2 fruit fly cellular contexts compared by ENCODE assay signal in genomic region chr3L:7009886-7010285, dm6.
TF ChIP-seq lines count a peak whose summit lies in the region.

No protein-coding gene starts in this region.

- no peak for TF ChIP-seq CTCF in whole organism, embryonic (GFP tag; optimal IDR thresholded peaks at IDR 0.05; lab: Kevin White, UChicago)

TF ChIP-seq in whole organism, embryonic, 481 proteins besides CTCF, POLR2A, EP300 and RAD21:
- TF ChIP-seq vvl (GFP tag; IDR thresholded peaks at IDR 0.05; lab: Robert Waterston, UW), result peak; percentile 29; the same call in 1 of the 2 replicates
- TF ChIP-seq crol (GFP tag; IDR thresholded peaks at IDR 0.05; lab: Robert Waterston, UW), result 0 out of 2 replicates have a peak, but pooled peaks have one; percentile 6
- peak; percentile 65 for TF ChIP-seq sd (tag; optimal IDR thresholded peaks at IDR 0.05; lab: Kevin White, UChicago)
- no peak for TF ChIP-seq BEAF-32 (GFP tag; optimal IDR thresholded peaks at IDR 0.05; lab: Kevin White, UChicago)
- TF ChIP-seq CG10267 (tag; optimal IDR thresholded peaks at IDR 0.05; lab: Kevin White, UChicago), result no peak
- TF ChIP-seq chinmo (GFP tag; IDR thresholded peaks at IDR 0.05; lab: Robert Waterston, UW; ENCODE audit: partially characterized antibody), result 0 out of 4 replicates have a peak, but pooled peaks have one; percentile 26
- peak; percentile 15 for TF ChIP-seq Med (GFP tag; lab: Kevin White, UChicago)
- peak; percentile 45 for TF ChIP-seq cwo (GFP tag; optimal IDR thresholded peaks at IDR 0.05; lab: Kevin White, UChicago)
- no peak for TF ChIP-seq psq (GFP tag; optimal IDR thresholded peaks at IDR 0.05; lab: Kevin White, UChicago)
- no peak for TF ChIP-seq Six4 (GFP tag; optimal IDR thresholded peaks at IDR 0.05; lab: Kevin White, UChicago)
- no peak for TF ChIP-seq CG17612 (GFP tag; IDR thresholded peaks at IDR 0.05; lab: Robert Waterston, UW)
- peak; percentile 58 for TF ChIP-seq kni (GFP tag; optimal IDR thresholded peaks at IDR 0.05; lab: Kevin White, UChicago)
- TF ChIP-seq Pdp1 (GFP tag; optimal IDR thresholded peaks at IDR 0.05; lab: Kevin White, UChicago), result peak in 1 of 2 experiments; percentile 19

TF ChIP-seq in whole organism, prepupa, 60 proteins besides CTCF, POLR2A, EP300 and RAD21:
- TF ChIP-seq CG6276 (GFP tag; optimal IDR thresholded peaks at IDR 0.05; lab: Kevin White, UChicago), result no peak
- TF ChIP-seq CG32006 (GFP tag; optimal IDR thresholded peaks at IDR 0.05; lab: Kevin White, UChicago), result no peak
- no peak for TF ChIP-seq OdsH (GFP tag; optimal IDR thresholded peaks at IDR 0.05; lab: Kevin White, UChicago)
- peak in 1 of 2 experiments; percentile 23 for TF ChIP-seq ss (GFP tag; optimal IDR thresholded peaks at IDR 0.05; lab: Kevin White, UChicago)
- no peak for TF ChIP-seq CG8632 (GFP tag; optimal IDR thresholded peaks at IDR 0.05; lab: Kevin White, UChicago)
- no peak for TF ChIP-seq CG10631 (GFP tag; optimal IDR thresholded peaks at IDR 0.05; lab: Kevin White, UChicago)
- TF ChIP-seq CG3032 (tag; optimal IDR thresholded peaks at IDR 0.05; lab: Kevin White, UChicago), result no peak
- no peak for TF ChIP-seq dac (GFP tag; optimal IDR thresholded peaks at IDR 0.05; lab: Kevin White, UChicago)
- TF ChIP-seq Eip78C (GFP tag; lab: Kevin White, UChicago), result peak; percentile 1
- TF ChIP-seq CG15336 (GFP tag; IDR thresholded peaks at IDR 0.05; lab: Robert Waterston, UW), result no peak
